Fruit fly (Drosophila melanogaster) whole organism, adult: ENCODE results near the gene Spn85F.

Experiments
- CG11617 ChIP-seq: fragments of 200-800 bp; sonication (Bioruptor generic); optimal IDR thresholded peaks from 2 replicates; lab custom pipeline; 2017; ENCODE audit warnings: mild to moderate bottlenecking, missing biosample characterization, missing genetic modification reagents, missing genetic modification characterization
- CG12768 ChIP-seq: fragments of 200-800 bp; sonication (Bioruptor generic); optimal IDR thresholded peaks from 2 replicates; lab custom pipeline; 2017; ENCODE audit warnings: missing biosample characterization, missing genetic modification characterization, mild to moderate bottlenecking, moderate library complexity, missing genetic modification reagents
- CG14711 ChIP-seq: fragments of 200-800 bp; sonication (Bioruptor generic); optimal IDR thresholded peaks from 2 replicates; lab custom pipeline; 2018; ENCODE audit warnings: missing biosample characterization, mild to moderate bottlenecking, missing genetic modification characterization, moderate library complexity
- CG1620 ChIP-seq: fragments of 200-800 bp; sonication (Bioruptor generic); optimal IDR thresholded peaks from 2 replicates; lab custom pipeline; 2016; ENCODE audit warnings: missing biosample characterization, missing genetic modification characterization
- CG33017 ChIP-seq: fragments of 200-800 bp; sonication (Bioruptor generic); optimal IDR thresholded peaks from 2 replicates; lab custom pipeline; 2018; ENCODE audit warnings: missing biosample characterization, mild to moderate bottlenecking, missing genetic modification characterization, moderate library complexity
- CG5204 ChIP-seq: fragments of 200-800 bp; sonication (Bioruptor generic); optimal IDR thresholded peaks from 2 replicates; lab custom pipeline; 2016; ENCODE audit warnings: missing biosample characterization, missing genetic modification characterization
- CG7045 ChIP-seq: fragments of 200-800 bp; sonication (Bioruptor generic); optimal IDR thresholded peaks from 2 replicates; lab custom pipeline; 2017; ENCODE audit warnings: missing biosample characterization, mild to moderate bottlenecking, missing genetic modification characterization
- CG7101 ChIP-seq: fragments of 200-800 bp; sonication (Bioruptor generic); optimal IDR thresholded peaks from 2 replicates; lab custom pipeline; 2018; ENCODE audit warnings: missing biosample characterization, mild to moderate bottlenecking, missing genetic modification characterization, moderate library complexity
- Clk ChIP-seq: fragments of 200-800 bp; sonication (Bioruptor generic); optimal IDR thresholded peaks from 2 replicates; lab custom pipeline; 2017; ENCODE audit warnings: missing biosample characterization, missing genetic modification characterization
- Crg-1 ChIP-seq: fragments of 200-800 bp; sonication (Bioruptor generic); optimal IDR thresholded peaks from 2 replicates; lab custom pipeline; 2016; ENCODE audit warnings: missing biosample characterization, missing genetic modification characterization
- Hr96 ChIP-seq: fragments of 200-800 bp; sonication (Bioruptor generic); optimal IDR thresholded peaks from 2 replicates; lab custom pipeline; 2016; ENCODE audit warnings: missing biosample characterization, missing genetic modification characterization
- Mnt ChIP-seq: fragments of 200-800 bp; sonication (Bioruptor generic); optimal IDR thresholded peaks from 2 replicates; lab custom pipeline; 2016; ENCODE audit warnings: missing biosample characterization, mild to moderate bottlenecking, missing genetic modification characterization
- bab1 ChIP-seq: fragments of 200-800 bp; sonication (Bioruptor generic); optimal IDR thresholded peaks from 3 replicates; lab custom pipeline; 2019; ENCODE audit warnings: missing biosample characterization, mild to moderate bottlenecking, missing genetic modification characterization, moderate library complexity
- cic ChIP-seq: fragments of 200-800 bp; sonication (Bioruptor generic); optimal IDR thresholded peaks from 2 replicates; lab custom pipeline; 2017; ENCODE audit warnings: missing biosample characterization, mild to moderate bottlenecking, missing genetic modification characterization, moderate library complexity
- cnc ChIP-seq, 2 experiments: fragments of >200 bp; optimal IDR thresholded peaks; 2 replicates each; lab custom pipeline; 2017
- kay ChIP-seq: fragments of 200-800 bp; sonication (Bioruptor generic); peaks from one replicate; lab custom pipeline; 2016; ENCODE audit warnings: missing biosample characterization, missing genetic modification characterization, borderline replicate concordance
- ovo ChIP-seq: fragments of 200-800 bp; sonication (Bioruptor generic); optimal IDR thresholded peaks from 2 replicates; lab custom pipeline; 2016; ENCODE audit warnings: missing biosample characterization, missing genetic modification characterization
- pad ChIP-seq: fragments of 200-800 bp; sonication (Bioruptor generic); optimal IDR thresholded peaks from 3 replicates; lab custom pipeline; 2017; ENCODE audit warnings: missing biosample characterization, missing genetic modification characterization, mild to moderate bottlenecking, moderate library complexity, missing genetic modification reagents
- tj ChIP-seq: fragments of 200-800 bp; sonication (Bioruptor generic); optimal IDR thresholded peaks from 3 replicates; lab custom pipeline; 2017; ENCODE audit warnings: missing biosample characterization, mild to moderate bottlenecking, missing genetic modification characterization, moderate library complexity
- toe ChIP-seq: fragments of 200-800 bp; sonication (Bioruptor generic); optimal IDR thresholded peaks from 2 replicates; lab custom pipeline; 2016; ENCODE audit warnings: missing biosample characterization, missing genetic modification characterization

Gene Spn85F

dm6 chr3R:10039188-10039587 lies 42.2 kb downstream of the Spn85F start:
- TF ChIP-seq CG11617 (no peak), toe (GFP tag; lab: Kevin White, UChicago) (no peak), Clk (GFP tag; lab: Kevin White, UChicago) (no peak), Crg-1 (GFP tag; lab: Kevin White, UChicago) (no peak), CG14711 (tag; lab: Kevin White, UChicago) (no peak), CG7045 (GFP tag; lab: Kevin White, UChicago) (no peak), cic (GFP tag; lab: Kevin White, UChicago) (no peak), cnc (optimal IDR thresholded peaks at IDR 0.05; lab: Kevin White, UChicago) (no peak), pad (GFP tag; lab: Kevin White, UChicago) (no peak), CG1620 (GFP tag; lab: Kevin White, UChicago) (no peak), CG7101 (tag; lab: Kevin White, UChicago) (no peak), CG12768 (GFP tag; lab: Kevin White, UChicago) (no peak), CG33017 (tag; lab: Kevin White, UChicago) (no peak)

- TF ChIP-seq tj (GFP tag; lab: Kevin White, UChicago) (peak; percentile 32), cic (GFP tag; lab: Kevin White, UChicago) (no peak)
Measured at dm6 chr3R:10040505-10040904, 43.5 kb downstream of the Spn85F start.

- no peak for TF ChIP-seq toe (GFP tag; lab: Kevin White, UChicago)
Measured at dm6 chr3R:10042024-10042663, 45.2 kb downstream of the Spn85F start.

- TF ChIP-seq CG7101 (tag; lab: Kevin White, UChicago) = peak; percentile 95
- no peak for TF ChIP-seq CG5204 (GFP tag; lab: Kevin White, UChicago)
- peak; percentile 75 for TF ChIP-seq Crg-1 (GFP tag; lab: Kevin White, UChicago)
- no peak for TF ChIP-seq toe (GFP tag; lab: Kevin White, UChicago)
- TF ChIP-seq CG14711 (tag; lab: Kevin White, UChicago) = peak; percentile 91
- peak; percentile 48 for TF ChIP-seq CG1620 (GFP tag; lab: Kevin White, UChicago)
- TF ChIP-seq CG12768 (GFP tag; lab: Kevin White, UChicago) = peak; percentile 75
- TF ChIP-seq ovo = peak; percentile 42
- TF ChIP-seq CG33017 (tag; lab: Kevin White, UChicago) = peak; percentile 94
- peak; percentile 53 for TF ChIP-seq tj (GFP tag; lab: Kevin White, UChicago)
- TF ChIP-seq bab1 = peak; percentile 76
- TF ChIP-seq pad (GFP tag; lab: Kevin White, UChicago) = peak; percentile 67
- no peak for TF ChIP-seq kay (GFP tag; lab: Kevin White, UChicago)
- peak; percentile 36 for TF ChIP-seq Mnt (GFP tag; lab: Kevin White, UChicago)
- TF ChIP-seq CG7045 (GFP tag; lab: Kevin White, UChicago) = peak; percentile 87
- TF ChIP-seq Clk (GFP tag; lab: Kevin White, UChicago) = peak; percentile 52
- peak; percentile 19 for TF ChIP-seq cic (GFP tag; lab: Kevin White, UChicago)
- TF ChIP-seq CG11617 = peak; percentile 84
- no peak for TF ChIP-seq cnc (optimal IDR thresholded peaks at IDR 0.05; lab: Kevin White, UChicago)
- no peak for TF ChIP-seq Hr96
Measured at dm6 chr3R:10042664-10043372, 45.9 kb downstream of the Spn85F start, which contains the start of the genes Mical and CG3909. Gene Mical (minus strand): TSS chr3R:10042895. Gene CG3909 (plus strand): TSS chr3R:10043270.

dm6 chr3R:10045343-10045742 lies 48.4 kb downstream of the Spn85F start, which contains the start of the genes CG11722 and mtTFB2:
Gene CG11722 (minus strand): TSS chr3R:10045542.
Gene mtTFB2 (plus strand): TSS chr3R:10045574.
- TF ChIP-seq Crg-1 (GFP tag; lab: Kevin White, UChicago) (no peak), cnc (optimal IDR thresholded peaks at IDR 0.05; lab: Kevin White, UChicago) (no peak), kay (GFP tag; lab: Kevin White, UChicago) (no peak), CG11617 (peak; percentile 36), CG7045 (GFP tag; lab: Kevin White, UChicago) (no peak), CG7101 (tag; lab: Kevin White, UChicago) (peak; percentile 29), Mnt (GFP tag; lab: Kevin White, UChicago) (peak; percentile 2), pad (GFP tag; lab: Kevin White, UChicago) (peak; percentile 21), Clk (GFP tag; lab: Kevin White, UChicago) (no peak), CG33017 (tag; lab: Kevin White, UChicago) (peak; percentile 34), CG1620 (GFP tag; lab: Kevin White, UChicago) (no peak), bab1 (peak; percentile 68), CG12768 (GFP tag; lab: Kevin White, UChicago) (peak; percentile 39), ovo (no peak), cic (GFP tag; lab: Kevin White, UChicago) (peak; percentile 9), CG14711 (tag; lab: Kevin White, UChicago) (peak; percentile 9)
